Worm (Caenorhabditis elegans): ENCODE results near the gene C34E7.3.

DNA sequence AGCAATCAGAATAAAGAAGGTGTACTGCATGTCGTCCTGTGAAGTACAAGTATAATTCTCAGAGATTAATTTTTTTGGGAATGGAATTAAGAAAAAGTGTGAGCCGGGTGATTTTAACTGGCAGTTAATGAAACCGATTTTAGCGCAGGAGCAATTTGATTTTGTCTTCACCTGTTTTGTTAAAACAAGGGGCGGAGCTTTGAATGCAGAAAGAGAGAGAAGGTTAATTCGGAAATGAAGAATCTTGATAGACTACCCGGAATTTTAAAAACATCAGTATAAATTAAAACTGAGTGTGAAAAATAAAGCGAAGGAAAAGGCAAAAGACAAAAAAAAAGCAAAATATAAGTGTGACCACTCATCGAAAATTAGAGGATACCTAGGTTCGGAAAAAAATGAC, 16.5 kb downstream of the C34E7.3 start, which contains the start of gene C05E7.3:
- TF ChIP-seq med-1 (GFP tag; optimal IDR thresholded peaks at IDR 0.05; ENCODE audit: insufficient read depth), result no peak
- TF ChIP-seq cog-1 (tag; optimal IDR thresholded peaks at IDR 0.05), result no peak
- no peak for TF ChIP-seq T22C8.4 (GFP tag; IDR thresholded peaks at IDR 0.05)
- no peak for TF ChIP-seq klf-2 (GFP tag; conservative IDR thresholded peaks at IDR 0.05)
- TF ChIP-seq ztf-29 (GFP tag; IDR thresholded peaks at IDR 0.05), result no peak
- no peak for TF ChIP-seq ref-1 (GFP tag; conservative IDR thresholded peaks at IDR 0.05)
- TF ChIP-seq ztf-23 (GFP tag; IDR thresholded peaks at IDR 0.05), result no peak
- TF ChIP-seq flt-1 (GFP tag; IDR thresholded peaks at IDR 0.05), result no peak
- no peak for TF ChIP-seq tab-1 (GFP tag; IDR thresholded peaks at IDR 0.05)

Data from whole organism, midembryonic.